Fruit fly (Drosophila melanogaster): ENCODE measurements around the gene CG13875.

The CG13875 gene

dm6 chr3L:131998-132693 is 47.6 kb upstream of the CG13875 start:
- TF ChIP-seq CG32006 (GFP tag; optimal IDR thresholded peaks at IDR 0.05) (peak; percentile 18), topi (GFP tag; optimal IDR thresholded peaks at IDR 0.05) (no peak), salr (GFP tag; optimal IDR thresholded peaks at IDR 0.05) (no peak), CG10669 (GFP tag; optimal IDR thresholded peaks at IDR 0.05) (no peak), Ets96B (tag; optimal IDR thresholded peaks at IDR 0.05) (no peak), CG15336 (GFP tag; IDR thresholded peaks at IDR 0.05) (peak; percentile 44), dac (GFP tag; optimal IDR thresholded peaks at IDR 0.05) (no peak), Smox (GFP tag; optimal IDR thresholded peaks at IDR 0.05) (no peak), eg (GFP tag; IDR thresholded peaks at IDR 0.05) (peak; percentile 67), CG1621 (tag; optimal IDR thresholded peaks at IDR 0.05) (no peak), CG6163 (GFP tag; IDR thresholded peaks at IDR 0.05) (peak; percentile 61; the same call in 1 of the 3 replicates), Hr4 (GFP tag; optimal IDR thresholded peaks at IDR 0.05) (no peak), CG8119 (GFP tag; IDR thresholded peaks at IDR 0.05) (peak; percentile 20; the same call in 1 of the 3 replicates), CG11902 (GFP tag; optimal IDR thresholded peaks at IDR 0.05) (no peak), CG11762 (GFP tag; optimal IDR thresholded peaks at IDR 0.05; ENCODE audit: insufficient read depth) (peak; percentile 16), CG3032 (tag; optimal IDR thresholded peaks at IDR 0.05) (no peak), pdm3 (GFP tag; optimal IDR thresholded peaks at IDR 0.05) (no peak), Eip75B (GFP tag; optimal IDR thresholded peaks at IDR 0.05) (no peak), OdsH (GFP tag; optimal IDR thresholded peaks at IDR 0.05) (no peak), Sox15 (GFP tag; optimal IDR thresholded peaks at IDR 0.05) (no peak), esn (GFP tag; optimal IDR thresholded peaks at IDR 0.05) (no peak), CG6854 (GFP tag; optimal IDR thresholded peaks at IDR 0.05) (peak; percentile 49), CG6276 (GFP tag; optimal IDR thresholded peaks at IDR 0.05) (peak; percentile 78), Sox14 (GFP tag; optimal IDR thresholded peaks at IDR 0.05) (peak; percentile 11), net (GFP tag; optimal IDR thresholded peaks at IDR 0.05) (no peak), CG34406 (GFP tag; optimal IDR thresholded peaks at IDR 0.05) (no peak), cyc (GFP tag; optimal IDR thresholded peaks at IDR 0.05) (no peak), CG6808 (GFP tag; optimal IDR thresholded peaks at IDR 0.05) (peak; percentile 55), Eip78C (GFP tag) (peak; percentile 4), CG6792 (GFP tag; optimal IDR thresholded peaks at IDR 0.05) (no peak), Lpt (GFP tag; optimal IDR thresholded peaks at IDR 0.05) (no peak), lz (GFP tag; optimal IDR thresholded peaks at IDR 0.05) (no peak), Met (GFP tag; optimal IDR thresholded peaks at IDR 0.05) (no peak), fd85E (GFP tag; optimal IDR thresholded peaks at IDR 0.05) (no peak), ss (GFP tag; optimal IDR thresholded peaks at IDR 0.05) (peak; percentile 62 to 65), achi (GFP tag; optimal IDR thresholded peaks at IDR 0.05) (no peak), CG9139 (GFP tag; optimal IDR thresholded peaks at IDR 0.05) (peak; percentile 30), CG8319 (GFP tag; optimal IDR thresholded peaks at IDR 0.05) (no peak), Gug (GFP tag; IDR thresholded peaks at IDR 0.05) (0 out of 2 replicates have a peak, but pooled peaks have one; percentile 26), fkh (GFP tag; optimal IDR thresholded peaks at IDR 0.05) (peak; percentile 90), Hr38 (GFP tag; optimal IDR thresholded peaks at IDR 0.05) (no peak), fd59A (GFP tag; optimal IDR thresholded peaks at IDR 0.05) (no peak), vri (GFP tag; optimal IDR thresholded peaks at IDR 0.05) (peak; percentile 46), Eip93F (GFP tag; optimal IDR thresholded peaks at IDR 0.05) (peak; percentile 41), dsx (GFP tag; optimal IDR thresholded peaks at IDR 0.05; ENCODE audit: poor library complexity, severe bottlenecking) (no peak), acj6 (GFP tag; optimal IDR thresholded peaks at IDR 0.05) (no peak), CG3919 (GFP tag; optimal IDR thresholded peaks at IDR 0.05) (no peak), svp (GFP tag) (no peak), CG16779 (tag; optimal IDR thresholded peaks at IDR 0.05) (no peak)
